Fruit fly (Drosophila melanogaster) whole organism, embryonic: ENCODE results near the gene hook.

Experiments
- Ada2b ChIP-seq: fragments of 200-800 bp; sonication (Bioruptor generic); IDR thresholded peaks from 2 replicates; pipeline ENCODE4 v1.3.6; 2022; ENCODE audit warnings: missing biosample characterization, missing genetic modification characterization
- Bdp1 ChIP-seq: fragments of 200-800 bp; sonication (Bioruptor generic); optimal IDR thresholded peaks from 3 replicates; lab custom pipeline; 2016; ENCODE audit warnings: missing biosample characterization, missing genetic modification characterization
- Blimp-1 ChIP-seq: fragments of 200-800 bp; sonication (Bioruptor generic); optimal IDR thresholded peaks from 3 replicates; lab custom pipeline; 2018; ENCODE audit warnings: missing biosample characterization, missing genetic modification characterization, mild to moderate bottlenecking, moderate library complexity, missing genetic modification reagents
- CG10979 ChIP-seq: fragments of 200-800 bp; sonication (Bioruptor generic); optimal IDR thresholded peaks from 2 replicates; lab custom pipeline; 2018; ENCODE audit warnings: missing biosample characterization, mild to moderate bottlenecking, missing genetic modification characterization, moderate library complexity
- CG13296 ChIP-seq: fragments of 200-800 bp; sonication (Bioruptor generic); optimal IDR thresholded peaks from 3 replicates; lab custom pipeline; 2018; ENCODE audit warnings: missing biosample characterization, mild to moderate bottlenecking, missing genetic modification characterization
- CG14014 ChIP-seq: fragments of 200-800 bp; sonication (Bioruptor generic); IDR thresholded peaks from 2 replicates; pipeline ENCODE4 v1.3.6; 2022; ENCODE audit warnings: missing biosample characterization, missing genetic modification characterization
- CG14667 ChIP-seq: fragments of 200-800 bp; sonication (Bioruptor generic); IDR thresholded peaks from 2 replicates; pipeline ENCODE4 v1.3.6; 2022; ENCODE audit warnings: missing biosample characterization, missing genetic modification characterization
- CG14860 ChIP-seq: fragments of 200-800 bp; sonication (Bioruptor generic); IDR thresholded peaks from 3 replicates; pipeline ENCODE4 v1.3.6; 2022; ENCODE audit warnings: missing biosample characterization, missing genetic modification characterization; ENCODE audit not compliant: partially characterized antibody
- CG15011 ChIP-seq: fragments of 200-800 bp; sonication (Bioruptor generic); optimal IDR thresholded peaks from 3 replicates; lab custom pipeline; 2018; ENCODE audit warnings: missing biosample characterization, mild to moderate bottlenecking, missing genetic modification characterization
- CG15514 ChIP-seq: fragments of 200-800 bp; sonication (Bioruptor generic); optimal IDR thresholded peaks from 3 replicates; lab custom pipeline; 2017; ENCODE audit warnings: missing biosample characterization, missing genetic modification characterization, mild to moderate bottlenecking, moderate library complexity, missing genetic modification reagents
- CG17568 ChIP-seq: fragments of 200-800 bp; sonication (Bioruptor generic); optimal IDR thresholded peaks from 2 replicates; lab custom pipeline; 2018; ENCODE audit warnings: missing biosample characterization, mild to moderate bottlenecking, missing genetic modification characterization, moderate library complexity
- CG18262 ChIP-seq: fragments of 200-800 bp; optimal IDR thresholded peaks from 3 replicates; lab custom pipeline; 2019; ENCODE audit warnings: missing biosample characterization, mild to moderate bottlenecking, missing genetic modification characterization, moderate library complexity
- CG18599 ChIP-seq: fragments of 200-800 bp; sonication (Bioruptor generic); optimal IDR thresholded peaks from 3 replicates; lab custom pipeline; 2017; ENCODE audit warnings: missing biosample characterization, missing genetic modification characterization, mild to moderate bottlenecking, moderate library complexity, missing genetic modification reagents
- CG2202 ChIP-seq: fragments of 200-800 bp; sonication (Bioruptor generic); optimal IDR thresholded peaks from 2 replicates; lab custom pipeline; 2018; ENCODE audit warnings: missing biosample characterization, mild to moderate bottlenecking, missing genetic modification characterization
- CG2712 ChIP-seq: fragments of 200-800 bp; optimal IDR thresholded peaks from 3 replicates; lab custom pipeline; 2019; ENCODE audit warnings: missing biosample characterization, mild to moderate bottlenecking, missing genetic modification characterization, moderate library complexity
- CG2889 ChIP-seq: fragments of 200-800 bp; sonication (Bioruptor generic); IDR thresholded peaks from 3 replicates; pipeline ENCODE4 v1.3.6; 2022; ENCODE audit warnings: missing biosample characterization, missing genetic modification characterization
- CG30431 ChIP-seq: fragments of 200-800 bp; sonication (Bioruptor generic); optimal IDR thresholded peaks from 2 replicates; lab custom pipeline; 2017; ENCODE audit warnings: missing biosample characterization, missing genetic modification characterization
- CG31365 ChIP-seq: fragments of 200-800 bp; sonication (Bioruptor generic); optimal IDR thresholded peaks from 2 replicates; lab custom pipeline; 2018; ENCODE audit warnings: missing biosample characterization, mild to moderate bottlenecking, missing genetic modification characterization
- CG3281 ChIP-seq: fragments of 200-800 bp; sonication (Bioruptor generic); optimal IDR thresholded peaks from 3 replicates; lab custom pipeline; 2017; ENCODE audit warnings: missing biosample characterization, mild to moderate bottlenecking, missing genetic modification characterization
- CG3407 ChIP-seq: fragments of 200-800 bp; sonication (Bioruptor generic); optimal IDR thresholded peaks from 2 replicates; lab custom pipeline; 2018; ENCODE audit warnings: missing biosample characterization, mild to moderate bottlenecking, missing genetic modification characterization
- CG3995 ChIP-seq: fragments of 200-800 bp; sonication (Bioruptor generic); optimal IDR thresholded peaks from 3 replicates; lab custom pipeline; 2016; ENCODE audit warnings: missing biosample characterization, missing genetic modification characterization
- CG5245 ChIP-seq: fragments of 200-800 bp; sonication (Bioruptor generic); optimal IDR thresholded peaks from 3 replicates; lab custom pipeline; 2016; ENCODE audit warnings: missing biosample characterization, missing genetic modification characterization
- CG5953 ChIP-seq: fragments of 200-800 bp; sonication (Bioruptor generic); IDR thresholded peaks from 2 replicates; pipeline ENCODE4 v1.3.6; 2022; ENCODE audit warnings: missing biosample characterization, missing genetic modification characterization
- CG7271 ChIP-seq: fragments of 200-800 bp; sonication (Bioruptor generic); optimal IDR thresholded peaks from 2 replicates; lab custom pipeline; 2018; ENCODE audit warnings: missing biosample characterization, mild to moderate bottlenecking, missing genetic modification characterization, moderate library complexity
- CG7839 ChIP-seq: fragments of 200-800 bp; sonication (Bioruptor generic); optimal IDR thresholded peaks from 3 replicates; lab custom pipeline; 2018; ENCODE audit warnings: missing biosample characterization, mild to moderate bottlenecking, missing genetic modification characterization, moderate library complexity
- CG9609 ChIP-seq: fragments of 200-800 bp; sonication (Bioruptor generic); optimal IDR thresholded peaks from 3 replicates; lab custom pipeline; 2016; ENCODE audit warnings: missing biosample characterization, missing genetic modification characterization
- Doc3 ChIP-seq: fragments of 200-800 bp; sonication (Bioruptor generic); IDR thresholded peaks from 3 replicates; pipeline ENCODE4 v1.3.6; 2022; ENCODE audit warnings: missing biosample characterization, missing genetic modification characterization; ENCODE audit not compliant: partially characterized antibody
- Fer1 ChIP-seq: fragments of 200-800 bp; sonication (Bioruptor generic); optimal IDR thresholded peaks from 2 replicates; lab custom pipeline; 2017; ENCODE audit warnings: missing biosample characterization, mild to moderate bottlenecking, missing genetic modification characterization
- GATAe ChIP-seq: fragments of 200-800 bp; sonication (Bioruptor generic); conservative IDR thresholded peaks from 2 replicates; pipeline ENCODE4 v1.3.6; 2022; ENCODE audit warnings: missing biosample characterization, missing genetic modification characterization
- H15 ChIP-seq: fragments of 200-800 bp; sonication (Bioruptor generic); IDR thresholded peaks from 3 replicates; pipeline ENCODE4 v1.3.6; 2022; ENCODE audit warnings: missing biosample characterization, missing genetic modification characterization
- HLH4C ChIP-seq: fragments of 200-800 bp; sonication (Bioruptor generic); IDR thresholded peaks from 3 replicates; pipeline ENCODE4 v1.3.6; 2022; ENCODE audit warnings: missing biosample characterization, missing genetic modification characterization; ENCODE audit not compliant: partially characterized antibody
- Jarid2 ChIP-seq: fragments of 200-800 bp; sonication (Bioruptor generic); optimal IDR thresholded peaks from 3 replicates; lab custom pipeline; 2017; ENCODE audit warnings: mild to moderate bottlenecking, missing biosample characterization, missing genetic modification reagents, missing genetic modification characterization
- Optix ChIP-seq: fragments of 200-800 bp; sonication (Bioruptor generic); IDR thresholded peaks from 3 replicates; pipeline ENCODE4 v1.3.6; 2022; ENCODE audit warnings: missing biosample characterization, missing genetic modification characterization
- Ptx1 ChIP-seq: fragments of 200-800 bp; sonication (Bioruptor generic); IDR thresholded peaks from 2 replicates; pipeline ENCODE4 v1.3.6; 2022; ENCODE audit warnings: missing biosample characterization, missing genetic modification characterization
- TFAM ChIP-seq: fragments of 200-800 bp; sonication (Bioruptor generic); optimal IDR thresholded peaks from 2 replicates; lab custom pipeline; 2017; ENCODE audit warnings: missing biosample characterization, missing genetic modification characterization, inconsistent platforms
- ase ChIP-seq: fragments of 200-800 bp; sonication (Bioruptor generic); IDR thresholded peaks from 3 replicates; pipeline ENCODE4 v1.3.6; 2022; ENCODE audit warnings: missing biosample characterization, missing genetic modification characterization
- bigmax ChIP-seq: fragments of 200-800 bp; sonication (Bioruptor generic); optimal IDR thresholded peaks from 2 replicates; lab custom pipeline; 2018; ENCODE audit warnings: missing biosample characterization, mild to moderate bottlenecking, missing genetic modification characterization
- bowl ChIP-seq: fragments of 200-800 bp; sonication (Bioruptor generic); IDR thresholded peaks from 2 replicates; pipeline ENCODE4 v1.3.6; 2022; ENCODE audit warnings: missing biosample characterization, missing genetic modification characterization
- dati ChIP-seq: fragments of 200-800 bp; sonication (Bioruptor generic); IDR thresholded peaks from 2 replicates; pipeline ENCODE4 v1.3.6; 2022; ENCODE audit warnings: missing biosample characterization, missing genetic modification characterization
- en ChIP-seq: fragments of 200-800 bp; sonication (Bioruptor generic); optimal IDR thresholded peaks from 2 replicates; lab custom pipeline; 2016; ENCODE audit warnings: missing biosample characterization, missing genetic modification characterization
- ftz-f1 ChIP-seq: fragments of 200-800 bp; sonication (Bioruptor generic); optimal IDR thresholded peaks from 2 replicates; lab custom pipeline; 2016; ENCODE audit warnings: missing biosample characterization, missing genetic modification characterization
- gcm ChIP-seq: fragments of 200-800 bp; sonication (Bioruptor generic); optimal IDR thresholded peaks from 2 replicates; lab custom pipeline; 2019; ENCODE audit warnings: missing biosample characterization, mild to moderate bottlenecking, missing genetic modification characterization, moderate library complexity
- nmo ChIP-seq: fragments of 200-800 bp; sonication (Bioruptor generic); optimal IDR thresholded peaks from 2 replicates; lab custom pipeline; 2018; ENCODE audit warnings: missing biosample characterization, mild to moderate bottlenecking, missing genetic modification characterization, moderate library complexity
- oc ChIP-seq: fragments of 200-800 bp; sonication (Bioruptor generic); optimal IDR thresholded peaks from 2 replicates; lab custom pipeline; 2018; ENCODE audit warnings: missing biosample characterization, mild to moderate bottlenecking, missing genetic modification characterization, moderate library complexity
- psq ChIP-seq: fragments of 200-800 bp; sonication (Bioruptor generic); optimal IDR thresholded peaks from 2 replicates; lab custom pipeline; 2017; ENCODE audit warnings: missing biosample characterization, missing genetic modification characterization
- ro ChIP-seq: fragments of 200-800 bp; sonication (Bioruptor generic); IDR thresholded peaks from 2 replicates; pipeline ENCODE4 v1.3.6; 2022; ENCODE audit warnings: missing biosample characterization, missing genetic modification characterization
- slbo ChIP-seq: fragments of 200-800 bp; sonication (Bioruptor generic); IDR thresholded peaks from 2 replicates; pipeline ENCODE4 v1.3.6; 2022; ENCODE audit warnings: missing biosample characterization, missing genetic modification characterization
- tin ChIP-seq: fragments of 200-800 bp; sonication (Bioruptor generic); optimal IDR thresholded peaks from 3 replicates; lab custom pipeline; 2016; ENCODE audit warnings: missing biosample characterization, missing genetic modification characterization
- toy ChIP-seq: fragments of 200-800 bp; sonication (Bioruptor generic); IDR thresholded peaks from 2 replicates; pipeline ENCODE4 v1.3.6; 2022; ENCODE audit warnings: missing biosample characterization, missing genetic modification characterization
- zfh1 ChIP-seq: fragments of 200-800 bp; sonication (Bioruptor generic); IDR thresholded peaks from 3 replicates; pipeline ENCODE4 v1.3.6; 2022; ENCODE audit warnings: missing biosample characterization, missing genetic modification characterization

The hook gene

dm6 chr2L:19051534-19052100 lies 18.3 kb upstream of the hook start, which contains the start of gene Rpn3 (continued):
- TF ChIP-seq CG3407: peak; percentile 69
- peak; percentile 47; the same call in 1 of the 3 replicates for TF ChIP-seq Doc3 (GFP tag; lab: Robert Waterston, UW)
- TF ChIP-seq nmo: peak; percentile 87
- TF ChIP-seq bigmax: no peak
- peak; percentile 82 for TF ChIP-seq CG2889 (GFP tag; lab: Robert Waterston, UW)
- peak; percentile 66; the same call in 2 of the 3 replicates for TF ChIP-seq CG14860 (GFP tag; lab: Robert Waterston, UW)
- TF ChIP-seq dati (GFP tag; lab: Robert Waterston, UW): peak; percentile 65
- peak; percentile 41 for TF ChIP-seq CG3995
- peak; percentile 56 for TF ChIP-seq en (GFP tag; lab: Kevin White, UChicago)
- peak; percentile 58 for TF ChIP-seq oc
- TF ChIP-seq CG15011 (GFP tag; lab: Kevin White, UChicago): no peak
- peak; percentile 67 for TF ChIP-seq Bdp1 (GFP tag; lab: Kevin White, UChicago)
- TF ChIP-seq CG7839: peak; percentile 82
- TF ChIP-seq TFAM (GFP tag; lab: Kevin White, UChicago): peak; percentile 32
- peak; percentile 85 for TF ChIP-seq CG18262 (tag; lab: Kevin White, UChicago)
- TF ChIP-seq Ada2b (GFP tag; lab: Robert Waterston, UW): peak; percentile 89
- TF ChIP-seq zfh1 (GFP tag; lab: Robert Waterston, UW): peak; percentile 90
- 0 out of 2 replicates have a peak, but pooled peaks have one; percentile 34 for TF ChIP-seq GATAe (GFP tag; lab: Robert Waterston, UW)
- TF ChIP-seq CG5245: peak; percentile 62
- TF ChIP-seq CG30431 (GFP tag; lab: Kevin White, UChicago): peak; percentile 44
- TF ChIP-seq toy (GFP tag; lab: Robert Waterston, UW): 0 out of 2 replicates have a peak, but pooled peaks have one; percentile 23
- peak; percentile 78 for TF ChIP-seq CG14667 (GFP tag; lab: Robert Waterston, UW)
- TF ChIP-seq psq (GFP tag; lab: Kevin White, UChicago): peak; percentile 34
- TF ChIP-seq CG2202 (tag; lab: Kevin White, UChicago): peak; percentile 62
- peak; percentile 81 for TF ChIP-seq tin
- TF ChIP-seq CG10979 (tag; lab: Kevin White, UChicago): peak; percentile 84
- no peak for TF ChIP-seq Optix (GFP tag; lab: Robert Waterston, UW)
- no peak for TF ChIP-seq ftz-f1
- peak; percentile 85 for TF ChIP-seq CG5953
- peak; percentile 90 for TF ChIP-seq slbo (GFP tag; lab: Robert Waterston, UW)
- TF ChIP-seq gcm: peak; percentile 68
- peak; percentile 82 for TF ChIP-seq CG14014 (GFP tag; lab: Robert Waterston, UW)
- TF ChIP-seq H15 (GFP tag; lab: Robert Waterston, UW): peak; percentile 87
- TF ChIP-seq CG7271 (tag; lab: Kevin White, UChicago): peak; percentile 63
- TF ChIP-seq Ptx1: peak; percentile 91
- TF ChIP-seq CG9609 (GFP tag; lab: Kevin White, UChicago): peak; percentile 83
- TF ChIP-seq CG3281 (GFP tag; lab: Kevin White, UChicago): peak; percentile 80
- TF ChIP-seq CG31365 (tag; lab: Kevin White, UChicago): no peak
- TF ChIP-seq CG13296: peak; percentile 53
- TF ChIP-seq HLH4C (GFP tag; lab: Robert Waterston, UW): peak; percentile 72
- peak; percentile 69 for TF ChIP-seq ro (GFP tag; lab: Robert Waterston, UW)
- peak; percentile 86 for TF ChIP-seq ase (GFP tag; lab: Robert Waterston, UW)
- peak; percentile 81 for TF ChIP-seq CG18599 (GFP tag; lab: Kevin White, UChicago)
- TF ChIP-seq CG2712 (tag; lab: Kevin White, UChicago): peak; percentile 89
- TF ChIP-seq Jarid2 (GFP tag; lab: Kevin White, UChicago): no peak
- TF ChIP-seq CG17568 (GFP tag; lab: Kevin White, UChicago): no peak
- TF ChIP-seq bowl (GFP tag; lab: Robert Waterston, UW): no peak
- peak; percentile 75 for TF ChIP-seq Fer1 (GFP tag; lab: Kevin White, UChicago)
- TF ChIP-seq Blimp-1 (GFP tag; lab: Kevin White, UChicago): peak; percentile 85
- TF ChIP-seq CG15514 (GFP tag; lab: Kevin White, UChicago): peak; percentile 67
